Fruit fly (Drosophila melanogaster) whole organism, adult: ENCODE data around the gene CG3213.

ENCODE experiments used
- Clk ChIP-seq: fragments of 200-800 bp; sonication (Bioruptor generic); optimal IDR thresholded peaks from 2 replicates; lab custom pipeline; 2017; ENCODE audit warnings: missing biosample characterization, missing genetic modification characterization
- Hr96 ChIP-seq: fragments of 200-800 bp; sonication (Bioruptor generic); optimal IDR thresholded peaks from 2 replicates; lab custom pipeline; 2016; ENCODE audit warnings: missing biosample characterization, missing genetic modification characterization

- no peak for TF ChIP-seq Hr96 (GFP tag; lab: Kevin White, UChicago)
- no peak for TF ChIP-seq Clk (GFP tag; lab: Kevin White, UChicago)
Measured at dm6 chr2L:3539996-3540395, 20.5 kb upstream of the CG3213 start.
